Worm (Caenorhabditis elegans): Measurements from ENCODE around the gene F09E5.3.
A peak's percentile ranks its signal among the peaks of the same experiment; 100 is the strongest.
"Not testable (repeated sequence)": the region's sequence is repeated elsewhere in the genome, so short reads cannot be mapped to it uniquely, and the experiment has no call there.

F09E5.3 gene

DNA sequence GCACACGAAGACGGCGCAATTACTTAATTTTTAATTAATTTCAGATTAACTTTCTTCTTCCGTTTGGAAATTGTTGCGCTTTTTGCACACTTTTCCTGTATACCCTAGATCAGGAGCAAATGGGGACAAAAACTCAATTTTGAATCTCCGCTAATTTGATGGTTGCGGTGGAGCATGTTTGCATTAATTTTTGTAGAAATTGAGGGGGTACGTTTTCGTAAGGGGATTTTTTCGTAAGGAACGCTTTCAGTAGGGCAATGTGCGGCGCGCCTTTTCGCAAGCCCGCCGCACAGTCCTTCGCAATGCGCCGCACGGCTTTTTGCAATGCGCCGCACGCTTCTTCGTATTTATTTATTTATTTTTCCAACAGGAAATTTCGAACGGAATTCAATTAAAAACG lies 27.4 kb upstream of the F09E5.3 start (continued):
- TF ChIP-seq bed-2 (GFP tag; IDR thresholded peaks at IDR 0.05), result peak; percentile 67; the same call in 1 of the 2 replicates
- peak; percentile 87 for TF ChIP-seq ceh-91 (GFP tag; IDR thresholded peaks at IDR 0.05)
- peak; percentile 83 for TF ChIP-seq cebp-1 (GFP tag; IDR thresholded peaks at IDR 0.05)
- TF ChIP-seq cebp-1 (tag; optimal IDR thresholded peaks at IDR 0.05), result peak; percentile 46
- peak; percentile 85 for TF ChIP-seq C17E4.6 (GFP tag; IDR thresholded peaks at IDR 0.05)
- TF ChIP-seq snpc-4 (GFP tag; optimal IDR thresholded peaks at IDR 0.05), result not testable (repeated sequence)
- TF ChIP-seq snpc-4 (tag; optimal IDR thresholded peaks at IDR 0.05), result peak in 1 of 4 experiments; percentile 36
- TF ChIP-seq egrh-3 (GFP tag; IDR thresholded peaks at IDR 0.05), result peak; percentile 73
- peak; percentile 55 for TF ChIP-seq dpl-1 (GFP tag; optimal IDR thresholded peaks at IDR 0.05)
- peak; percentile 53 for TF ChIP-seq efl-1 (GFP tag; optimal IDR thresholded peaks at IDR 0.05)
- TF ChIP-seq Y56A3A.18 (GFP tag; IDR thresholded peaks at IDR 0.05), result peak; percentile 91
- peak; percentile 70 for TF ChIP-seq F33H1.4 (GFP tag; IDR thresholded peaks at IDR 0.05)
- peak; percentile 61; the same call in 1 of the 2 replicates for TF ChIP-seq aptf-2 (GFP tag; conservative IDR thresholded peaks at IDR 0.05)
- peak; percentile 89 for TF ChIP-seq lin-54 (GFP tag; optimal IDR thresholded peaks at IDR 0.05)
- TF ChIP-seq attf-3 (GFP tag; conservative IDR thresholded peaks at IDR 0.05), result peak; percentile 74
- TF ChIP-seq egl-18 (GFP tag; IDR thresholded peaks at IDR 0.05), result 0 out of 2 replicates have a peak, but pooled peaks have one; percentile 25
- TF ChIP-seq hsf-1 (GFP tag; IDR thresholded peaks at IDR 0.05), result peak; percentile 69; the same call in 1 of the 2 replicates
- TF ChIP-seq madf-8 (GFP tag; conservative IDR thresholded peaks at IDR 0.05), result peak; percentile 58

ce11 chrII:5350357-5350756 lies 23.4 kb upstream of the F09E5.3 start, which contains the start of gene F09E5.8:
Gene F09E5.8, plus strand, starts transcription at chrII:5350669.
- TF ChIP-seq madf-6 (GFP tag; IDR thresholded peaks at IDR 0.05) (peak; percentile 30; the same call in 1 of the 2 replicates), ekl-4 (GFP tag; IDR thresholded peaks at IDR 0.05) (peak; percentile 52; the same call in 1 of the 2 replicates), D2030.7 (GFP tag; IDR thresholded peaks at IDR 0.05) (peak; percentile 60), lin-26 (GFP tag; IDR thresholded peaks at IDR 0.05) (0 out of 2 replicates have a peak, but pooled peaks have one; percentile 35), dox-1 (GFP tag; IDR thresholded peaks at IDR 0.05) (peak; percentile 93), K11D2.4 (GFP tag; IDR thresholded peaks at IDR 0.05) (peak; percentile 12; the same call in 1 of the 2 replicates), C17E4.6 (GFP tag; IDR thresholded peaks at IDR 0.05) (peak; percentile 62; the same call in 1 of the 2 replicates), cebp-1 (GFP tag; IDR thresholded peaks at IDR 0.05) (peak; percentile 24; the same call in 1 of the 2 replicates), pbrm-1 (GFP tag; IDR thresholded peaks at IDR 0.05) (peak; percentile 68; the same call in 1 of the 2 replicates), Y53G8AR.9 (GFP tag; conservative IDR thresholded peaks at IDR 0.05) (0 out of 2 replicates have a peak, but pooled peaks have one; percentile 41), C06A6.2 (GFP tag; conservative IDR thresholded peaks at IDR 0.05) (peak; percentile 97), F33H1.4 (GFP tag; IDR thresholded peaks at IDR 0.05) (peak; percentile 19; the same call in 1 of the 2 replicates), mcd-1 (GFP tag; IDR thresholded peaks at IDR 0.05) (peak; percentile 83), egrh-3 (GFP tag; IDR thresholded peaks at IDR 0.05) (peak; percentile 42), hmg-1.2 (GFP tag; IDR thresholded peaks at IDR 0.05) (peak; percentile 44; the same call in 1 of the 2 replicates), nfyb-1 (GFP tag; IDR thresholded peaks at IDR 0.05) (peak; percentile 72; the same call in 1 of the 2 replicates), ceh-100 (GFP tag; IDR thresholded peaks at IDR 0.05) (peak; percentile 83)
- TF ChIP-seq cebp-1 (tag; optimal IDR thresholded peaks at IDR 0.05), result not testable (repeated sequence)

DNA sequence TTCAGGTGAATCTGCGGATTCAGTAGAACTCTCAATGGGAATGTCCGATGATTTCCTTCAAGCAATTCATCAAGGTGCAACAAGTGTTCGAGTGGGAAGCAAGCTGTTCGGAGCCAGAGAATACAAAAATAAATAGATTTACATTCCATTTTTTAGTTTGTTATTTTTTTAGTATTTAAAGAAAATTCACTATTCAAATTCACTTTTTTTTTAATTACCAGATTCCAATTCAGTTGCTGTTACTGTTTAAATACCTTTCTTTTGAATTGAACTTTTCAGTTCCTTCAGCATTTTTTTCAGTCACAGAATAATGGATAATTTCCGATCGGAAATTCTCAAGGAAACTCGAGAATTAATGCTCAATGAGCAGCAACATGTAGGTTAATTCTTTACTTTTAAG lies 22.0 kb upstream of the F09E5.3 start, which contains the start of gene F09E5.7:
Gene F09E5.7, plus strand, starts transcription at position 301 of the 400 bp plus-strand sequence.
- no peak for TF ChIP-seq lag-1 (GFP tag; IDR thresholded peaks at IDR 0.05)
- TF ChIP-seq ztf-18 (tag; optimal IDR thresholded peaks at IDR 0.05), result no peak
- TF ChIP-seq bed-1 (GFP tag; IDR thresholded peaks at IDR 0.05), result no peak
- TF ChIP-seq let-526 (GFP tag; IDR thresholded peaks at IDR 0.05), result no peak
- TF ChIP-seq fkh-3 (tag; optimal IDR thresholded peaks at IDR 0.05), result no peak
- TF ChIP-seq Y53F4B.3 (GFP tag; IDR thresholded peaks at IDR 0.05), result no peak
- no peak for TF ChIP-seq ceh-40 (GFP tag; IDR thresholded peaks at IDR 0.05)
- no peak for TF ChIP-seq mxl-1 (tag; optimal IDR thresholded peaks at IDR 0.05)
- TF ChIP-seq akir-1 (GFP tag; optimal IDR thresholded peaks at IDR 0.05), result no peak
- no peak for TF ChIP-seq C17E4.6 (GFP tag; IDR thresholded peaks at IDR 0.05)
- TF ChIP-seq ztf-28 (GFP tag; IDR thresholded peaks at IDR 0.05), result no peak
- no peak for TF ChIP-seq ceh-27 (GFP tag; optimal IDR thresholded peaks at IDR 0.05)

All from whole organism, young adult.